Worm (Caenorhabditis elegans): ENCODE results near the gene C02F4.5.

The C02F4.5 gene

ce11 chrIV:10483607-10484117 is 40.3 kb downstream of the C02F4.5 start, which contains the start of the genes F01D4.5 and ced-5:
Gene F01D4.5, minus strand, starts transcription at chrIV:10483657.
Gene ced-5, plus strand, starts transcription at chrIV:10484110.
- TF ChIP-seq aptf-2 (GFP tag; conservative IDR thresholded peaks at IDR 0.05): peak; percentile 83
- TF ChIP-seq zfh-2 (GFP tag; conservative IDR thresholded peaks at IDR 0.05): no peak
- TF ChIP-seq ztf-22 (GFP tag; optimal IDR thresholded peaks at IDR 0.05): peak; percentile 1
- 0 out of 2 replicates have a peak, but pooled peaks have one; percentile 64 for TF ChIP-seq ztf-28 (GFP tag; IDR thresholded peaks at IDR 0.05)
- no peak for TF ChIP-seq unc-62 (GFP tag; optimal IDR thresholded peaks at IDR 0.05)
- TF ChIP-seq ama-1 (optimal IDR thresholded peaks at IDR 0.05): no peak
- TF ChIP-seq ama-1 (GFP tag; optimal IDR thresholded peaks at IDR 0.05): no peak
- TF ChIP-seq rpc-1 (optimal IDR thresholded peaks at IDR 0.05): no peak
- no peak for TF ChIP-seq rpc-1 (tag; optimal IDR thresholded peaks at IDR 0.05)
- TF ChIP-seq nhr-80 (tag; optimal IDR thresholded peaks at IDR 0.05): peak; percentile 35
- TF ChIP-seq F33H1.4 (GFP tag; IDR thresholded peaks at IDR 0.05): peak; percentile 48; the same call in 1 of the 2 replicates
- no peak for TF ChIP-seq nfya-1 (tag; optimal IDR thresholded peaks at IDR 0.05; ENCODE audit: borderline replicate concordance, insufficient read depth)
- no peak for TF ChIP-seq pha-4 (tag; optimal IDR thresholded peaks at IDR 0.05)
- no peak for TF ChIP-seq aptf-3 (GFP tag; IDR thresholded peaks at IDR 0.05)
- 0 out of 2 replicates have a peak, but pooled peaks have one; percentile 21 for TF ChIP-seq hmg-1.2 (GFP tag; IDR thresholded peaks at IDR 0.05)
- peak; percentile 56 for TF ChIP-seq chd-7 (tag; optimal IDR thresholded peaks at IDR 0.05)
- TF ChIP-seq fkh-3 (tag; optimal IDR thresholded peaks at IDR 0.05): no peak
- TF ChIP-seq somi-1 (GFP tag; optimal IDR thresholded peaks at IDR 0.05): peak; percentile 49
- no peak for TF ChIP-seq ceh-79 (tag; optimal IDR thresholded peaks at IDR 0.05)
- TF ChIP-seq dpff-1 (tag; optimal IDR thresholded peaks at IDR 0.05): no peak
- peak; percentile 71 for TF ChIP-seq hrde-1 (tag; optimal IDR thresholded peaks at IDR 0.05; ENCODE audit: borderline replicate concordance)
- peak; percentile 27 for TF ChIP-seq ztf-18 (tag; optimal IDR thresholded peaks at IDR 0.05)
- no peak for TF ChIP-seq egl-44 (GFP tag; IDR thresholded peaks at IDR 0.05)
- TF ChIP-seq K11D2.4 (GFP tag; IDR thresholded peaks at IDR 0.05): peak; percentile 61; the same call in 1 of the 2 replicates
- TF ChIP-seq efl-1 (GFP tag; optimal IDR thresholded peaks at IDR 0.05): no peak
- no peak for TF ChIP-seq hsf-1 (GFP tag; IDR thresholded peaks at IDR 0.05)
- TF ChIP-seq Y95B8A.8 (GFP tag; IDR thresholded peaks at IDR 0.05): no peak
- peak; percentile 84 for TF ChIP-seq akir-1 (GFP tag; optimal IDR thresholded peaks at IDR 0.05)
- 0 out of 2 replicates have a peak, but pooled peaks have one; percentile 22 for TF ChIP-seq ceh-91 (GFP tag; IDR thresholded peaks at IDR 0.05)
- TF ChIP-seq snpc-1.3 (tag; optimal IDR thresholded peaks at IDR 0.05; ENCODE audit: insufficient read depth): no peak
- peak; percentile 82 for TF ChIP-seq ceh-27 (GFP tag; optimal IDR thresholded peaks at IDR 0.05)
- TF ChIP-seq nhr-90 (tag; optimal IDR thresholded peaks at IDR 0.05): no peak
- no peak for TF ChIP-seq Y53F4B.3 (GFP tag; IDR thresholded peaks at IDR 0.05)
- TF ChIP-seq attf-6 (GFP tag; IDR thresholded peaks at IDR 0.05): no peak
- TF ChIP-seq lin-35 (GFP tag; optimal IDR thresholded peaks at IDR 0.05): peak in 1 of 3 experiments; percentile 54
- no peak for TF ChIP-seq Y56A3A.18 (GFP tag; IDR thresholded peaks at IDR 0.05)
- TF ChIP-seq rcor-1 (GFP tag; IDR thresholded peaks at IDR 0.05): peak; percentile 84
- TF ChIP-seq ztf-6 (GFP tag; IDR thresholded peaks at IDR 0.05): no peak
- TF ChIP-seq ztf-3 (GFP tag; optimal IDR thresholded peaks at IDR 0.05): no peak
- peak; percentile 69 for TF ChIP-seq B0035.1 (tag; optimal IDR thresholded peaks at IDR 0.05)
- no peak for TF ChIP-seq athp-1 (tag; optimal IDR thresholded peaks at IDR 0.05)
- TF ChIP-seq ets-4 (GFP tag; optimal IDR thresholded peaks at IDR 0.05): no peak
- TF ChIP-seq madf-3 (GFP tag; IDR thresholded peaks at IDR 0.05): no peak
- peak; percentile 31 for TF ChIP-seq F23B12.7 (tag; optimal IDR thresholded peaks at IDR 0.05; ENCODE audit: insufficient read depth)
- TF ChIP-seq F49E8.2 (tag; optimal IDR thresholded peaks at IDR 0.05; ENCODE audit: insufficient read depth): no peak
- peak; percentile 5 for TF ChIP-seq B0261.1 (tag; optimal IDR thresholded peaks at IDR 0.05)
- peak; percentile 93 for TF ChIP-seq ccch-3 (GFP tag; optimal IDR thresholded peaks at IDR 0.05)
- no peak; the same call in 1 of the 2 replicates for TF ChIP-seq pbrm-1 (GFP tag; IDR thresholded peaks at IDR 0.05)
- no peak for TF ChIP-seq madf-8 (GFP tag; conservative IDR thresholded peaks at IDR 0.05)
